Worm (Caenorhabditis elegans) whole organism, L1 larva: ENCODE measurements around the gene Y55F3AM.21.

Source experiments
- ceh-82 ChIP-seq, 3 experiments: fragments of 150-350 bp in 1 of 3; sonication (generic microtip) in 2 of 3; optimal IDR thresholded peaks; 2 replicates each; lab custom pipeline; 2014 to 2017; ENCODE audit warnings: missing biosample characterization in 3 of 3, missing genetic modification characterization in 3 of 3
- fos-1 ChIP-seq: fragments of 150-350 bp; optimal IDR thresholded peaks from 2 replicates; lab custom pipeline; 2014; ENCODE audit warnings: missing biosample characterization, missing genetic modification characterization
- nhr-77 ChIP-seq: fragments of 150-350 bp; optimal IDR thresholded peaks from 2 replicates; lab custom pipeline; 2014; ENCODE audit warnings: missing biosample characterization, missing genetic modification characterization

DNA sequence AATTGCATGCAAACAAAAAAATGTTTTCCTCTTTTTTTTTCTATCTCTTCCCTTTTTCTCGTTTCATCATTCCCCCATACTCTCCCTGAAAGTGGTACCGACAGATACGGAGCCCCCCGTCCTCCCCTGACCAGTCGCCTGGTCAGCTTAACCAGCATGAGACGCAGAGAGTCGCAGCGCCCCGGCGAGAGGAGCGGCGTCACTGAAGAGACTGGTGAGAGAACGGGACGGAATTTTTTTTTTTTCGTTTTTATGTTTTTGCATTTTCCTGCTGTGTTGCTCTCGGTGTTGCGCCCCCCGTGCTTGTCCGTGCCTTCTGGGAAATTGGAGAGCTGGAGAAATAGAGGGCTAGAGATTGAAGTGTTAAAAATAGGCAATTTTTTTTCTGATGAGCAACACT is 18.9 kb upstream of the Y55F3AM.21 start:
- TF ChIP-seq ceh-82 (tag; optimal IDR thresholded peaks at IDR 0.05; lab: Kevin White, UChicago): peak; percentile 52 to 83 (median 67)
- peak; percentile 77 for TF ChIP-seq nhr-77 (tag; lab: Kevin White, UChicago)
- peak; percentile 73 for TF ChIP-seq fos-1
